Fruit fly (Drosophila melanogaster): ENCODE measurements around the gene CG15431.

DNA sequence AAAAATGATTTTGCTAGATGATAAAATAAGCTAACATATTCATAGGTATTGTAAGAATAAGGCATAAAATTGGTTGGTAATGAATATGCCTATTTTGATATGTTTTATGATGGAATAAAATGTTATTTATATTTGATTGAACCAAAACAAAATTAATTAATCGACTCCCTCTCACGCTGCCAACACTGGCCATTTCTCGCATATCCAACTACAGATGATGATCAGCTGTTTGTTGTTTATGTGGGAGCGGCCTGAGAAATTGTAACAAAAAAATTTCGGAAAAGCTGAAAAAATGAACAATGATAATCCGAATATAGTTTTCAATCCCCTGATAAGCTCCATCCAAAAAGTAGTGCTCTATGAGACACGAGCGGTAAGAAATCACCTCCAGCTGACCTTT, 23.9 kb upstream of the CG15431 start, which contains the start of gene FIG4:
- TF ChIP-seq CG34367 (tag; optimal IDR thresholded peaks at IDR 0.05) (no peak), Pif1B (GFP tag; optimal IDR thresholded peaks at IDR 0.05) (no peak), Snoo (tag; optimal IDR thresholded peaks at IDR 0.05) (no peak), Pif1A (GFP tag; optimal IDR thresholded peaks at IDR 0.05) (no peak), CG13204 (GFP tag; optimal IDR thresholded peaks at IDR 0.05) (no peak), CG10348 (GFP tag; IDR thresholded peaks at IDR 0.05) (no peak), CG15710 (tag; optimal IDR thresholded peaks at IDR 0.05) (no peak), CG32121 (GFP tag; IDR thresholded peaks at IDR 0.05) (no peak), gl (tag; optimal IDR thresholded peaks at IDR 0.05) (no peak), EcR (GFP tag; optimal IDR thresholded peaks at IDR 0.05) (no peak), fd96Ca (GFP tag; IDR thresholded peaks at IDR 0.05) (no peak), D1 (tag; optimal IDR thresholded peaks at IDR 0.05) (no peak)
